Fruit fly (Drosophila melanogaster) whole organism, wandering third instar larva: ENCODE measurements around the gene Papst2.

Experiments
- Abd-B ChIP-seq: fragments of >200 bp; optimal IDR thresholded peaks from 2 replicates; lab custom pipeline; 2017; ENCODE audit warnings: missing biosample characterization, missing genetic modification characterization
- CG9705 ChIP-seq: fragments of 200-800 bp; sonication (Bioruptor generic); optimal IDR thresholded peaks from 2 replicates; lab custom pipeline; 2018; ENCODE audit warnings: missing biosample characterization, mild to moderate bottlenecking, missing genetic modification characterization
- CrebA ChIP-seq: fragments of 200-800 bp; sonication (Bioruptor generic); optimal IDR thresholded peaks from 2 replicates; lab custom pipeline; 2016; ENCODE audit warnings: missing biosample characterization, mild to moderate bottlenecking, missing genetic modification characterization, borderline replicate concordance
- Dfd ChIP-seq: fragments of >200 bp; optimal IDR thresholded peaks from 2 replicates; lab custom pipeline; 2017; ENCODE audit warnings: missing biosample characterization, missing genetic modification characterization
- Dif ChIP-seq: fragments of 200-275, 200-300 bp; sonication (Bioruptor generic); optimal IDR thresholded peaks from 2 replicates; lab custom pipeline; 2018; ENCODE audit warnings: missing biosample characterization, missing genetic modification characterization; ENCODE audit not compliant: partially characterized antibody
- GATAd ChIP-seq: sonication (Bioruptor generic); optimal IDR thresholded peaks from 2 replicates; lab custom pipeline; 2016; ENCODE audit warnings: missing biosample characterization, missing genetic modification characterization
- HLH106 ChIP-seq: fragments of 200-800 bp; optimal IDR thresholded peaks from 3 replicates; lab custom pipeline; 2019; ENCODE audit warnings: missing biosample characterization, mild to moderate bottlenecking, missing genetic modification characterization, moderate library complexity
- Hnf4 ChIP-seq: fragments of 200-800 bp; sonication (Bioruptor generic); optimal IDR thresholded peaks from 2 replicates; lab custom pipeline; 2016; ENCODE audit warnings: missing biosample characterization, mild to moderate bottlenecking, missing genetic modification characterization
- Hr78 ChIP-seq: fragments of >200 bp; optimal IDR thresholded peaks from 2 replicates; lab custom pipeline; 2017; ENCODE audit warnings: missing biosample characterization, missing genetic modification characterization
- Hr83 ChIP-seq: fragments of 200-300 bp; sonication (Bioruptor generic); optimal IDR thresholded peaks from 2 replicates; lab custom pipeline; 2016; ENCODE audit warnings: missing biosample characterization, mild to moderate bottlenecking, missing genetic modification characterization, moderate library complexity; ENCODE audit not compliant: poor library complexity, severe bottlenecking
- Jra ChIP-seq: sonication (Bioruptor generic); optimal IDR thresholded peaks from 2 replicates; lab custom pipeline; 2016; ENCODE audit warnings: missing biosample characterization, missing genetic modification characterization
- Myc ChIP-seq: fragments of >200 bp; optimal IDR thresholded peaks from 2 replicates; lab custom pipeline; 2017
- N ChIP-seq: fragments of >200 bp; optimal IDR thresholded peaks from 2 replicates; lab custom pipeline; 2018; ENCODE audit warnings: missing biosample characterization, missing external identifiers, missing genetic modification characterization
- OdsH ChIP-seq: fragments of 200-800 bp; sonication (Bioruptor generic); optimal IDR thresholded peaks from 2 replicates; lab custom pipeline; 2016; ENCODE audit warnings: missing biosample characterization, mild to moderate bottlenecking, missing genetic modification characterization
- Rel ChIP-seq, 2 experiments: fragments of 200-800 bp; sonication (Bioruptor generic) in 1 of 2; optimal IDR thresholded peaks; 2 replicates in 1 of 2; 3 replicates in 1 of 2; lab custom pipeline; 2016 to 2019; ENCODE audit warnings: mild to moderate bottlenecking in 2 of 2, missing biosample characterization in 2 of 2, missing genetic modification characterization in 2 of 2, moderate library complexity in 1 of 2
- Sp1 ChIP-seq: fragments of 200-800 bp; sonication (Bioruptor generic); optimal IDR thresholded peaks from 3 replicates; lab custom pipeline; 2019; ENCODE audit warnings: missing biosample characterization, mild to moderate bottlenecking, missing genetic modification characterization, moderate library complexity
- Vsx2 ChIP-seq: fragments of 200-300, 225-300 bp; sonication (Bioruptor generic); optimal IDR thresholded peaks from 2 replicates; lab custom pipeline; 2018; ENCODE audit warnings: missing biosample characterization, missing genetic modification characterization; ENCODE audit not compliant: partially characterized antibody
- br ChIP-seq: fragments of 200-800 bp; sonication (Bioruptor generic); optimal IDR thresholded peaks from 2 replicates; lab custom pipeline; 2016; ENCODE audit warnings: missing biosample characterization, missing genetic modification characterization
- brk ChIP-seq: fragments of 200-800 bp; sonication (Bioruptor generic); optimal IDR thresholded peaks from 2 replicates; lab custom pipeline; 2016; ENCODE audit warnings: missing biosample characterization, mild to moderate bottlenecking, missing genetic modification characterization
- dl ChIP-seq, 2 experiments: fragments of 175-275, 200-275 bp in 1 of 2; fragments of 200-275 bp in 1 of 2; sonication (Bioruptor generic); optimal IDR thresholded peaks; lab custom pipeline; 2018; ENCODE audit warnings: mild to moderate bottlenecking in 2 of 2, missing biosample characterization in 2 of 2, missing genetic modification characterization in 2 of 2, moderate library complexity in 2 of 2; ENCODE audit not compliant: partially characterized antibody in 2 of 2, insufficient read depth in 1 of 2
- dmrt93B ChIP-seq: fragments of 200-800 bp; sonication (Bioruptor generic); optimal IDR thresholded peaks from 2 replicates; lab custom pipeline; 2018; ENCODE audit warnings: missing biosample characterization, mild to moderate bottlenecking, missing genetic modification characterization
- dsf ChIP-seq: sonication (Bioruptor generic); optimal IDR thresholded peaks from 2 replicates; lab custom pipeline; 2016; ENCODE audit warnings: missing biosample characterization, missing genetic modification characterization, borderline replicate concordance
- ey ChIP-seq: fragments of 200-800 bp; sonication (Bioruptor generic); optimal IDR thresholded peaks from 2 replicates; lab custom pipeline; 2016; ENCODE audit warnings: missing biosample characterization, missing genetic modification characterization
- h ChIP-seq: fragments of 200-800 bp; sonication (Bioruptor generic); optimal IDR thresholded peaks from 3 replicates; lab custom pipeline; 2016; ENCODE audit warnings: missing biosample characterization, mild to moderate bottlenecking, missing genetic modification characterization
- lola ChIP-seq: fragments of >200 bp; optimal IDR thresholded peaks from 2 replicates; lab custom pipeline; 2017; ENCODE audit warnings: missing biosample characterization, missing genetic modification characterization
- pan ChIP-seq: fragments of >200 bp; optimal IDR thresholded peaks from 2 replicates; lab custom pipeline; 2017
- rgr ChIP-seq: fragments of 200-800 bp; sonication (Bioruptor generic); optimal IDR thresholded peaks from 3 replicates; lab custom pipeline; 2016; ENCODE audit warnings: missing biosample characterization, mild to moderate bottlenecking, missing genetic modification characterization
- sage ChIP-seq: fragments of 200-800 bp; sonication (Bioruptor generic); optimal IDR thresholded peaks from 2 replicates; lab custom pipeline; 2016; ENCODE audit warnings: missing biosample characterization, mild to moderate bottlenecking, missing genetic modification characterization
- sv ChIP-seq: fragments of 200-800 bp; sonication (Bioruptor generic); optimal IDR thresholded peaks from 3 replicates; lab custom pipeline; 2016; ENCODE audit warnings: missing biosample characterization, missing genetic modification characterization
- tai ChIP-seq: sonication (Bioruptor generic); optimal IDR thresholded peaks from 2 replicates; lab custom pipeline; 2016; ENCODE audit warnings: missing biosample characterization, missing genetic modification characterization
- usp ChIP-seq: fragments of >200 bp; optimal IDR thresholded peaks from 2 replicates; lab custom pipeline; 2017; ENCODE audit warnings: missing biosample characterization, missing genetic modification characterization
- woc ChIP-seq: sonication (Bioruptor generic); optimal IDR thresholded peaks from 2 replicates; lab custom pipeline; 2016; ENCODE audit warnings: missing biosample characterization, mild to moderate bottlenecking, missing genetic modification characterization

Papst2 gene

DNA sequence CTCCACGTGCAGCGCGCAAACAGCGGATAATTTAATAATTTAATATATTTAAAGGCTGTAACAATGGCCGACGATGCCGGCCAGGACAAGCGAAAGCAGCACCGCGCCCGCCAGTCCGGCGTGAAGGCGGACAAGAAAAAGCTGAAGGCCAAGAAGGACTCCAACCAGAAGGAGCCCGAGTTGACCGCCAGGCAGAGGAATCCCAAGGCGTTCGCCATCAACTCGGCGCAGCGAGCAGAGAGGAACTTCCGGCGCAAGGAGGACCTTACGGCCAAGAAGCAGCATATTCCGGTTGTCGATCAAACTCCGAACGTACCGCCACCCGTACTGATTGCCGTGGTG lies 26.1 kb upstream of the Papst2 start:
- TF ChIP-seq GATAd (GFP tag; lab: Kevin White, UChicago) (no peak), Hr78 (GFP tag; lab: Kevin White, UChicago) (no peak)

DNA sequence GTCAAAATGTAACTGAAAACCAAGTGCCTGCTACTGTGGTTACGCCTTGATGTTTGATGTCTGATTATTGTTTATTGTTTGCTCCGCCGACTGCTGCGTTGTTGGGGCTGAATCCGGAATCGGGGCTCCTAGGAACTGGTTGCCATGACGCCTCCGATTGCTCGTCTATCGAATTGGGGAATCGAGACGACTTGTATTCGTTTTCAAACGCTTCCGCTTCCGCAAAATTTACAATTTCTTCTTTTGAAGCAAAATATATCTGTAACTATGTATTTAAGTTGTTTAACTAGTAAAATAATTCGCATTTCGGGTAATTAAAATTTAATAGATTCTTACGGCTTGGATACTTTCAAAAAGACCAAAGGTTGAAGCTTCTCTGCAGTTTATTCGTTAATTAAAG lies 19.8 kb upstream of the Papst2 start, which contains the start of gene CG6652:
Gene CG6652, minus strand, starts transcription at position 101 of the 400 bp plus-strand sequence.
- no peak for TF ChIP-seq Sp1
- no peak for TF ChIP-seq tai (GFP tag; lab: Kevin White, UChicago)
- no peak for TF ChIP-seq rgr
- TF ChIP-seq Hr83 (GFP tag; lab: Kevin White, UChicago): no peak
- TF ChIP-seq CG9705: no peak
- no peak for TF ChIP-seq OdsH (GFP tag; lab: Kevin White, UChicago)
- TF ChIP-seq usp (GFP tag; lab: Kevin White, UChicago): no peak
- no peak for TF ChIP-seq dmrt93B (GFP tag; lab: Kevin White, UChicago)
- no peak for TF ChIP-seq Hr78 (GFP tag; lab: Kevin White, UChicago)
- TF ChIP-seq dl (GFP tag; optimal IDR thresholded peaks at IDR 0.05; lab: Kevin White, UChicago; ENCODE audit: insufficient read depth in 1 of 2, partially characterized antibody in 2 of 2): no peak
- no peak for TF ChIP-seq sage (GFP tag; lab: Kevin White, UChicago)
- TF ChIP-seq woc (GFP tag; lab: Kevin White, UChicago): no peak
- TF ChIP-seq Dif (GFP tag; lab: Kevin White, UChicago): no peak
- TF ChIP-seq Dfd (GFP tag; lab: Kevin White, UChicago): no peak
- no peak for TF ChIP-seq br (GFP tag; lab: Kevin White, UChicago)
- no peak for TF ChIP-seq lola (GFP tag; lab: Kevin White, UChicago)

DNA sequence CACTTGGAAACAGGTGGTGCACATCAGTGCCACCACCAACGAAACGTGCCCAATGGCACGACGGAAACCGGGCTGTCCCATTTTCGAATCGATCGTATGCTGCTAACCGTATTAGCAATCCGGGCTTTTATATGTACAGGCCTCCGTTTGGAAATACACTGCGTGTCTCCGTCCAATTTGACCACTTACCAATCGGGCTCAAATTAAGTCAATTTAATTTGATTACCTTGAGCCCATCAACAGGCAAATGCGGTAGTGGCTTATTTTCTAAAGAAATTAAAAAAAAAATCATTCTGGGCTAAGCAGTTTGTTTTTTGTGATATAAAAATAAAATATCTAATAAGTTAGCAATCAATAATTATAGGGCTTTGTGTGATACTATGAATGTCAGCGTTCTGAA lies 19.0 kb upstream of the Papst2 start, which contains the start of gene a10:
Gene a10, minus strand, starts transcription at position 101 of the 400 bp plus-strand sequence.
- TF ChIP-seq N (GFP tag; lab: Kevin White, UChicago) (no peak), GATAd (GFP tag; lab: Kevin White, UChicago) (no peak), rgr (no peak), woc (GFP tag; lab: Kevin White, UChicago) (no peak), usp (GFP tag; lab: Kevin White, UChicago) (no peak), dsf (GFP tag; lab: Kevin White, UChicago) (no peak), Jra (GFP tag; lab: Kevin White, UChicago) (no peak), Rel (GFP tag; optimal IDR thresholded peaks at IDR 0.05; lab: Kevin White, UChicago) (no peak), Rel (tag; optimal IDR thresholded peaks at IDR 0.05; lab: Kevin White, UChicago) (no peak), HLH106 (tag; lab: Kevin White, UChicago) (no peak), Sp1 (no peak), sage (GFP tag; lab: Kevin White, UChicago) (no peak), ey (GFP tag; lab: Kevin White, UChicago) (no peak), br (GFP tag; lab: Kevin White, UChicago) (no peak), dl (GFP tag; optimal IDR thresholded peaks at IDR 0.05; lab: Kevin White, UChicago; ENCODE audit: insufficient read depth in 1 of 2, partially characterized antibody in 2 of 2) (no peak)
- TF ChIP-seq, all 38 proteins: peak for 0

DNA sequence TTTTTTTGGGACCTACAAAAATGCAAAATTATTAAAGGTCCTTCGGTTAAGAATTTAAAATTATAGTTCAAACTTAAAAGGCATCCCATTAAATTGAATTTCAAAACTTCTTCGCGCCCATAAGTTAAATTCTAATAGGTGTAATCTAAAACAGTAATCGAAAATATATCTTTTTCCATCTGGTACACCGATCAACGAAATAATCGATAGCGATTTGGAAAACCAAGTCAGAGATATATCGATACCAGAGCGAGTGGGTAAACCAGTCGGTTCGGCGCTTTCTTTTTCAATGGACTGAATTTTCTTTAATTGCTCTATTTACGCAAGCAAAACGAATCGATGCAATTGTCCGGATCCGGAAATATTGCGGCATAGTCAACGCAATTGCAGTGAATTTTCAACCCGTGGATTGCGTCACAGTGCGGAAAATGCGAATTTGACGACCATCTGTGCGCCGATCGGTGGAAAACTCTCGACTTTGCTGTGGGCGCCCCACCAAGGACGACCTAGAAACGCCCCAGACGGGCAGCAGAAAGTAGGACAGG lies 18.4 kb upstream of the Papst2 start, which contains the start of gene Fit2:
Gene Fit2, plus strand, starts transcription at position 234 of the 545 bp plus-strand sequence.
- TF ChIP-seq dsf (GFP tag; lab: Kevin White, UChicago) (no peak), Abd-B (GFP tag; lab: Kevin White, UChicago) (no peak)

DNA sequence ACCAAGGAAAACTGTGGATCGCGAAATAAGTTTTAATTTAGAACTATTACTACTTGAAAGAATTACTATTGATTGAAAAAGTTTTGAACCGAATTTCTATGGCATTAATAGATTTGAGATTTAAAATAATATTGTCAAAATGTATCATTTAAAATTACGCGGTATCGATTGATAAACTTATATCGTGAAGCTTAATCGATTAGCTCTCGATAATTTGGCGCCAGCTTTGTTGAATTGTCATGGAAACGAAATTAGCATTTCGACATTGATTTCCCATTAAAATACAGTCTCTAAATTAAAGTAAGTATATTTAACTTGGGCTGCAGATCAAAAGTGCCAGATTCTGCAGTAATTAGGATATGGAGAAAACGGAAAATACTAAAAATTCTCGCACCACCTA lies 15.3 kb upstream of the Papst2 start, which contains the start of gene CG7730:
Gene CG7730, plus strand, starts transcription at position 206 of the 400 bp plus-strand sequence.
- TF ChIP-seq h (GFP tag; lab: Kevin White, UChicago) (no peak), dmrt93B (GFP tag; lab: Kevin White, UChicago) (no peak), Hnf4 (GFP tag; lab: Kevin White, UChicago) (no peak), Vsx2 (GFP tag; lab: Kevin White, UChicago) (no peak), N (GFP tag; lab: Kevin White, UChicago) (no peak), Dfd (GFP tag; lab: Kevin White, UChicago) (no peak), brk (GFP tag; lab: Kevin White, UChicago) (no peak), Dif (GFP tag; lab: Kevin White, UChicago) (no peak), pan (lab: Kevin White, UChicago) (no peak), sv (GFP tag; lab: Kevin White, UChicago) (no peak), Hr83 (GFP tag; lab: Kevin White, UChicago) (no peak), Myc (no peak), Jra (GFP tag; lab: Kevin White, UChicago) (no peak), Rel (GFP tag; optimal IDR thresholded peaks at IDR 0.05; lab: Kevin White, UChicago) (no peak), Rel (tag; optimal IDR thresholded peaks at IDR 0.05; lab: Kevin White, UChicago) (no peak), GATAd (GFP tag; lab: Kevin White, UChicago) (no peak), CG9705 (no peak), CrebA (GFP tag; lab: Kevin White, UChicago) (no peak), Sp1 (no peak)
